Worm (Caenorhabditis elegans) whole organism, midembryonic: ENCODE data around the gene F16B3.2.

Experiments
- T22C8.4 ChIP-seq: fragments of 200-800 bp; sonication (Bioruptor generic); IDR thresholded peaks from 2 replicates; pipeline ENCODE4 v1.3.6; 2022; ENCODE audit warnings: missing genetic modification characterization, missing compliant biosample characterization
- cog-1 ChIP-seq: sonication (generic microtip); optimal IDR thresholded peaks from 2 replicates; lab custom pipeline; 2016; ENCODE audit warnings: missing genetic modification characterization, missing compliant biosample characterization
- flt-1 ChIP-seq: fragments of 200-800 bp; sonication (Bioruptor generic); IDR thresholded peaks from 2 replicates; pipeline ENCODE4 v1.3.6; 2022; ENCODE audit warnings: missing genetic modification characterization, missing compliant biosample characterization
- klf-2 ChIP-seq: fragments of 200-800 bp; sonication (Bioruptor generic); conservative IDR thresholded peaks from 2 replicates; pipeline ENCODE4 v1.3.6; 2022; ENCODE audit warnings: missing genetic modification reagents, missing genetic modification characterization, missing compliant biosample characterization
- med-1 ChIP-seq: sonication (generic microtip); optimal IDR thresholded peaks from 2 replicates; lab custom pipeline; 2017; ENCODE audit warnings: missing genetic modification characterization, mild to moderate bottlenecking, missing compliant biosample characterization, antibody characterized with exemption, missing genetic modification reagents; ENCODE audit not compliant: insufficient read depth
- ref-1 ChIP-seq: fragments of 200-800 bp; sonication (Bioruptor generic); conservative IDR thresholded peaks from 2 replicates; pipeline ENCODE4 v1.3.6; 2022; ENCODE audit warnings: missing genetic modification reagents, missing genetic modification characterization, missing compliant biosample characterization
- tab-1 ChIP-seq: fragments of 200-800 bp; sonication (Bioruptor generic); IDR thresholded peaks from 2 replicates; pipeline ENCODE4 v1.3.6; 2022; ENCODE audit warnings: missing genetic modification characterization, missing compliant biosample characterization
- ztf-23 ChIP-seq: fragments of 200-800 bp; sonication (Bioruptor generic); IDR thresholded peaks from 2 replicates; pipeline ENCODE4 v1.3.6; 2022; ENCODE audit warnings: missing genetic modification reagents, missing genetic modification characterization, missing compliant biosample characterization
- ztf-29 ChIP-seq: fragments of 200-800 bp; sonication (Bioruptor generic); IDR thresholded peaks from 2 replicates; pipeline ENCODE4 v1.3.6; 2022; ENCODE audit warnings: missing genetic modification reagents, missing genetic modification characterization, missing compliant biosample characterization

Gene F16B3.2

ce11 chrV:1307730-1308129 is 7.2 kb upstream of the F16B3.2 start:
- no peak for TF ChIP-seq cog-1 (tag; lab: Kevin White, UChicago)
- no peak for TF ChIP-seq klf-2 (GFP tag; lab: Robert Waterston, UW)
- TF ChIP-seq ztf-23 (GFP tag; lab: Robert Waterston, UW) = no peak
- no peak for TF ChIP-seq med-1 (GFP tag; lab: Kevin White, UChicago)
- no peak for TF ChIP-seq ref-1 (GFP tag; lab: Robert Waterston, UW)
- TF ChIP-seq T22C8.4 (GFP tag; lab: Robert Waterston, UW) = no peak
- no peak for TF ChIP-seq flt-1 (GFP tag; lab: Robert Waterston, UW)
- no peak for TF ChIP-seq ztf-29 (GFP tag; lab: Robert Waterston, UW)
- no peak for TF ChIP-seq tab-1 (GFP tag; lab: Robert Waterston, UW)

ce11 chrV:1313274-1313673 is 1.6 kb upstream of the F16B3.2 start:
- no peak for TF ChIP-seq T22C8.4 (GFP tag; lab: Robert Waterston, UW)
- no peak for TF ChIP-seq tab-1 (GFP tag; lab: Robert Waterston, UW)

- no peak for TF ChIP-seq cog-1 (tag; lab: Kevin White, UChicago)
- no peak for TF ChIP-seq klf-2 (GFP tag; lab: Robert Waterston, UW)
- TF ChIP-seq flt-1 (GFP tag; lab: Robert Waterston, UW) = no peak
- TF ChIP-seq ref-1 (GFP tag; lab: Robert Waterston, UW) = no peak
- TF ChIP-seq ztf-29 (GFP tag; lab: Robert Waterston, UW) = no peak
- no peak for TF ChIP-seq ztf-23 (GFP tag; lab: Robert Waterston, UW)
- TF ChIP-seq tab-1 (GFP tag; lab: Robert Waterston, UW) = no peak
- no peak for TF ChIP-seq T22C8.4 (GFP tag; lab: Robert Waterston, UW)
- no peak for TF ChIP-seq med-1 (GFP tag; lab: Kevin White, UChicago)
Measured at ce11 chrV:1317869-1318354, 3.0 kb downstream of the F16B3.2 start, which contains the start of gene F16B3.3. TSS of gene F16B3.3 (minus strand) at chrV:1317919.

ce11 chrV:1321776-1322175 is 6.9 kb downstream of the F16B3.2 start:
- TF ChIP-seq klf-2 (GFP tag; lab: Robert Waterston, UW) (no peak), med-1 (GFP tag; lab: Kevin White, UChicago) (no peak), tab-1 (GFP tag; lab: Robert Waterston, UW) (no peak)

ce11 chrV:1326067-1326466 is 11.1 kb downstream of the F16B3.2 start:
- no peak for TF ChIP-seq med-1 (GFP tag; lab: Kevin White, UChicago)
- no peak for TF ChIP-seq tab-1 (GFP tag; lab: Robert Waterston, UW)
- TF ChIP-seq ztf-29 (GFP tag; lab: Robert Waterston, UW) = no peak

ce11 chrV:1327317-1327716 is 12.4 kb downstream of the F16B3.2 start:
- TF ChIP-seq flt-1 (GFP tag; lab: Robert Waterston, UW) = no peak
- TF ChIP-seq cog-1 (tag; lab: Kevin White, UChicago) = no peak
- no peak for TF ChIP-seq ztf-29 (GFP tag; lab: Robert Waterston, UW)
- no peak for TF ChIP-seq T22C8.4 (GFP tag; lab: Robert Waterston, UW)
- no peak for TF ChIP-seq klf-2 (GFP tag; lab: Robert Waterston, UW)
- no peak for TF ChIP-seq tab-1 (GFP tag; lab: Robert Waterston, UW)
- TF ChIP-seq med-1 (GFP tag; lab: Kevin White, UChicago) = no peak
- TF ChIP-seq ref-1 (GFP tag; lab: Robert Waterston, UW) = no peak
- no peak for TF ChIP-seq ztf-23 (GFP tag; lab: Robert Waterston, UW)

- TF ChIP-seq ztf-23 (GFP tag; lab: Robert Waterston, UW) = no peak
- no peak for TF ChIP-seq tab-1 (GFP tag; lab: Robert Waterston, UW)
- TF ChIP-seq T22C8.4 (GFP tag; lab: Robert Waterston, UW) = no peak
- no peak for TF ChIP-seq ref-1 (GFP tag; lab: Robert Waterston, UW)
- TF ChIP-seq ztf-29 (GFP tag; lab: Robert Waterston, UW) = no peak
- TF ChIP-seq med-1 (GFP tag; lab: Kevin White, UChicago) = no peak
- TF ChIP-seq klf-2 (GFP tag; lab: Robert Waterston, UW) = no peak
- no peak for TF ChIP-seq cog-1 (tag; lab: Kevin White, UChicago)
- no peak for TF ChIP-seq flt-1 (GFP tag; lab: Robert Waterston, UW)
Measured at ce11 chrV:1335896-1336295, 21.0 kb downstream of the F16B3.2 start.

ce11 chrV:1337701-1338100 is 22.8 kb downstream of the F16B3.2 start:
- TF ChIP-seq tab-1 (GFP tag; lab: Robert Waterston, UW) = no peak
- TF ChIP-seq T22C8.4 (GFP tag; lab: Robert Waterston, UW) = no peak
- TF ChIP-seq flt-1 (GFP tag; lab: Robert Waterston, UW) = no peak
- no peak for TF ChIP-seq ztf-23 (GFP tag; lab: Robert Waterston, UW)
- no peak for TF ChIP-seq cog-1 (tag; lab: Kevin White, UChicago)
- TF ChIP-seq med-1 (GFP tag; lab: Kevin White, UChicago) = no peak
- no peak for TF ChIP-seq klf-2 (GFP tag; lab: Robert Waterston, UW)
- TF ChIP-seq ref-1 (GFP tag; lab: Robert Waterston, UW) = no peak
- TF ChIP-seq ztf-29 (GFP tag; lab: Robert Waterston, UW) = no peak

- no peak for TF ChIP-seq cog-1 (tag; lab: Kevin White, UChicago)
- TF ChIP-seq ztf-23 (GFP tag; lab: Robert Waterston, UW) = no peak
- TF ChIP-seq T22C8.4 (GFP tag; lab: Robert Waterston, UW) = no peak
- no peak for TF ChIP-seq ztf-29 (GFP tag; lab: Robert Waterston, UW)
- no peak for TF ChIP-seq klf-2 (GFP tag; lab: Robert Waterston, UW)
- no peak for TF ChIP-seq tab-1 (GFP tag; lab: Robert Waterston, UW)
- TF ChIP-seq flt-1 (GFP tag; lab: Robert Waterston, UW) = no peak
- no peak for TF ChIP-seq ref-1 (GFP tag; lab: Robert Waterston, UW)
- no peak for TF ChIP-seq med-1 (GFP tag; lab: Kevin White, UChicago)
Measured at ce11 chrV:1341276-1342050, 26.5 kb downstream of the F16B3.2 start.
